Worm (Caenorhabditis elegans): ENCODE data around the gene ric-7.

ric-7 gene

DNA sequence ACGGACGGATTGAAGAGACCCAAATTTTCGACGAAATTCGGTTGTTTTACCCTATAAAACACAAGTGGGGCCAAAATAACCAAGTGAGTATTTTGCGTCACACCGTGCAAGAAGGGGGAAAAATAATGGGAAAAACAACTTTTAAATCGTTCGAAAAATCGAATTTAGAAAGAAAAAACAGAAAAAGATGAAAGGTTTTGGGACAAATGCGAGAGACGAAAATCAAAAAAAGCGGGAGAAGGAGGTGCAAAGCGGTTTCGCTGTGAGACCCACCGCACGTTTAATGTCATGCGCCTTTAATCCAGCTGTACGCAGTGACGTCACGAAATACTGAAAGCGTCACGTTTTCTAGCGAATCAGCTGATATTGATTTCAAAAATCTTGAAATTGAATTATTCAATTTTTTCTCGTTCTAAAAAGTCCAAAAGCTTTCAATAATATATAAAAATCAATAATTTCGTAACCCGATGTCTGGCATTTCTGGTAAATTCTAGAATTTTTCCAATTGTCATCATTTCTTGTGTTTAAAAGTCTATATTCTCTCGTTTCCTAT lies 6.4 kb upstream of the ric-7 start, which contains the start of the genes ddx-17 and aip-1 (continued):
- no peak for TF ChIP-seq mel-28 (tag; optimal IDR thresholded peaks at IDR 0.05; ENCODE audit: borderline replicate concordance)
- TF ChIP-seq hrde-1 (tag; optimal IDR thresholded peaks at IDR 0.05; ENCODE audit: borderline replicate concordance), result no peak
- peak; percentile 32 for TF ChIP-seq xnd-1 (tag; optimal IDR thresholded peaks at IDR 0.05)
- peak; percentile 56 for TF ChIP-seq nfyb-1 (GFP tag; IDR thresholded peaks at IDR 0.05)
- no peak for TF ChIP-seq chd-7 (tag; optimal IDR thresholded peaks at IDR 0.05)
- no peak for TF ChIP-seq aptf-2 (GFP tag; conservative IDR thresholded peaks at IDR 0.05)
- TF ChIP-seq dpff-1 (tag; optimal IDR thresholded peaks at IDR 0.05), result no peak
- peak; percentile 71 for TF ChIP-seq lin-40 (tag; optimal IDR thresholded peaks at IDR 0.05)
- no peak for TF ChIP-seq nfya-1 (tag; optimal IDR thresholded peaks at IDR 0.05; ENCODE audit: borderline replicate concordance, insufficient read depth)
- peak; percentile 71 for TF ChIP-seq mcd-1 (GFP tag; IDR thresholded peaks at IDR 0.05)
- TF ChIP-seq C17E4.6 (GFP tag; IDR thresholded peaks at IDR 0.05), result no peak
- no peak for TF ChIP-seq nhr-90 (tag; optimal IDR thresholded peaks at IDR 0.05)
- peak; percentile 40; the same call in 1 of the 2 replicates for TF ChIP-seq D2030.7 (GFP tag; IDR thresholded peaks at IDR 0.05)
- TF ChIP-seq somi-1 (GFP tag; optimal IDR thresholded peaks at IDR 0.05), result no peak
- TF ChIP-seq F49E8.2 (tag; optimal IDR thresholded peaks at IDR 0.05; ENCODE audit: insufficient read depth), result no peak

DNA sequence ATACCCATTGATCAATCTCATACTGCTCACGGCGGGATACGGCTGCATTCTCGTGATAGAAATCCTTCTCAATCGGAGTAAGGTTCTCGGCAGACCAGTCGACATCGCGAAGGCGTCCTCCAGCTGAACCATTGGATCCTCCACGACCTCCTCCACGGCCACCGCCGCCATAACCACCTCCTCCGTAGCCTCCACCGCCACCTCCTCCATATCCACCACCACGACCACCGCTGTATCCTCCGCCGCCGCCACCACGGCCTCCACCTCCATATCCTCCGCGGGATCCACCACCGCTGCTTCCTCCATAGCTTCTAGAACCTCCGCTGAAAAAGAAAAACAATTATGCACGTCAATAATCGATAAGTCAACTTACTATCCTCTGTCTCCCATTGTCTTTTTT lies 5.7 kb upstream of the ric-7 start:
- TF ChIP-seq sdz-38 (tag; optimal IDR thresholded peaks at IDR 0.05) (no peak), F39B2.1 (GFP tag; IDR thresholded peaks at IDR 0.05) (0 out of 2 replicates have a peak, but pooled peaks have one; percentile 17), somi-1 (GFP tag; optimal IDR thresholded peaks at IDR 0.05) (no peak), tbp1 (GFP tag; optimal IDR thresholded peaks at IDR 0.05) (no peak), B0261.1 (tag; optimal IDR thresholded peaks at IDR 0.05) (no peak), F57C9.4 (tag; optimal IDR thresholded peaks at IDR 0.05) (no peak), egl-18 (GFP tag; IDR thresholded peaks at IDR 0.05) (no peak), ceh-91 (GFP tag; IDR thresholded peaks at IDR 0.05) (no peak), lin-54 (GFP tag; optimal IDR thresholded peaks at IDR 0.05) (no peak), snpc-4 (GFP tag; optimal IDR thresholded peaks at IDR 0.05) (no peak), snpc-4 (tag; optimal IDR thresholded peaks at IDR 0.05) (no peak), egl-44 (GFP tag; IDR thresholded peaks at IDR 0.05) (no peak), ceh-27 (GFP tag; optimal IDR thresholded peaks at IDR 0.05) (no peak), snpc-1.1 (tag; optimal IDR thresholded peaks at IDR 0.05; ENCODE audit: insufficient read depth) (no peak), madf-6 (GFP tag; IDR thresholded peaks at IDR 0.05) (peak; percentile 19; the same call in 1 of the 2 replicates), cebp-2 (GFP tag; IDR thresholded peaks at IDR 0.05) (0 out of 2 replicates have a peak, but pooled peaks have one; percentile 13), bed-1 (GFP tag; IDR thresholded peaks at IDR 0.05) (no peak), ztf-25 (GFP tag; IDR thresholded peaks at IDR 0.05) (peak; percentile 16; the same call in 1 of the 2 replicates), snpc-1.3 (tag; optimal IDR thresholded peaks at IDR 0.05; ENCODE audit: insufficient read depth) (no peak), hmg-1.2 (GFP tag; IDR thresholded peaks at IDR 0.05) (0 out of 2 replicates have a peak, but pooled peaks have one; percentile 20), rpc-1 (optimal IDR thresholded peaks at IDR 0.05) (no peak), rpc-1 (tag; optimal IDR thresholded peaks at IDR 0.05) (no peak), unc-130 (GFP tag; optimal IDR thresholded peaks at IDR 0.05) (no peak), ceh-40 (GFP tag; IDR thresholded peaks at IDR 0.05) (no peak), nhr-90 (tag; optimal IDR thresholded peaks at IDR 0.05) (no peak), Y95B8A.8 (GFP tag; IDR thresholded peaks at IDR 0.05) (no peak), lin-26 (GFP tag; IDR thresholded peaks at IDR 0.05) (peak; percentile 45; the same call in 1 of the 2 replicates), zfh-2 (GFP tag; conservative IDR thresholded peaks at IDR 0.05) (peak; percentile 93), hsf-1 (GFP tag; IDR thresholded peaks at IDR 0.05) (peak; percentile 27; the same call in 1 of the 2 replicates), tlf-1 (GFP tag; optimal IDR thresholded peaks at IDR 0.05) (no peak), aptf-3 (GFP tag; IDR thresholded peaks at IDR 0.05) (no peak), mcd-1 (GFP tag; IDR thresholded peaks at IDR 0.05) (peak; percentile 40; the same call in 1 of the 2 replicates), attf-3 (GFP tag; conservative IDR thresholded peaks at IDR 0.05) (no peak), hrde-1 (tag; optimal IDR thresholded peaks at IDR 0.05; ENCODE audit: borderline replicate concordance) (no peak), egrh-3 (GFP tag; IDR thresholded peaks at IDR 0.05) (peak; percentile 91)

Measured in whole organism, young adult.